Worm (Caenorhabditis elegans): ENCODE data around the gene aff-1.

The aff-1 gene

DNA sequence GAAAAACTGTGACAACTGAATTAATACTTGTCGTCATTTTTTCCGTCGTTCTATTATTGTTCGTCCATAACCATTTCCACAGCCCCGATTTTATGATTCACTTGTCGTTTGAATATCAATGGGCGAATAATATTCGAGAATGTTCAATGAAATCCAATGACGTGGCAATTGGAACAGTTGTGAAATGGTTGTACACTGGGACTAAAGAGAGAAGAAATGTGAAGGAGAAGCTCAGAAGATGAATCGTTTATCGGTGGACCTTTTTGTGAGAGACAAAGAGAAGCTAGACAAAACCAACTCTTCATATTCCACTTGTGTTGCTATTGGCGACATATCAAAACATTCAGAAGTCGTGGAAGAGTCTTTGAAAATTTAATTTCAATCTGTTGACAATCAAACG lies 7.3 kb upstream of the aff-1 start, which contains the start of gene clhm-1:
Gene clhm-1 (minus strand): TSS at position 207 of the 400 bp plus-strand sequence.
- TF ChIP-seq aly-2 (tag; optimal IDR thresholded peaks at IDR 0.05) (no peak), nhr-25 (tag; optimal IDR thresholded peaks at IDR 0.05) (no peak), mdl-1 (tag; optimal IDR thresholded peaks at IDR 0.05) (no peak), nfya-1 (tag; optimal IDR thresholded peaks at IDR 0.05; ENCODE audit: insufficient read depth) (peak; percentile 17), egl-27 (tag; optimal IDR thresholded peaks at IDR 0.05) (no peak)

DNA sequence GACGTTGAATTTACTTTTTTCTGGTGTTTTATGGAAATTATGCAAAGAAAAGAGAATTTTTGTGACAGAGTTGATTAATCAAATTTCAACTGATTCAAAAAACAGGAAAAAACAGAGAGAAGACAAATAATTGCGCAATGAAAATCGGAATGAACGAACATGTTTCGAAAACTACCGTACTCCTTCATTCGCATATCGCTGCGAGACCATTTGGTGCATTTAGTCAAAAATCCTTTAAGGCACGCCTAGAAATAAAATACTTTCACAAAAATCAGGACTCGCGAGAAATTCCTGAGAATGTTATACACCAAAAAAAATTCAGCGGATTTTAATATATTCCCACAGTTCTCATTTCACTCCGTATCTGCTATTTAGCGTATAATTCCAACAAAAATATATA lies 3.5 kb downstream of the aff-1 start:
- TF ChIP-seq unc-39 (tag; optimal IDR thresholded peaks at IDR 0.05) (no peak), R02D3.7 (tag; optimal IDR thresholded peaks at IDR 0.05) (no peak), egl-5 (tag; optimal IDR thresholded peaks at IDR 0.05) (no peak), ama-1 (optimal IDR thresholded peaks at IDR 0.05) (no peak), fos-1 (tag; optimal IDR thresholded peaks at IDR 0.05) (no peak)

DNA sequence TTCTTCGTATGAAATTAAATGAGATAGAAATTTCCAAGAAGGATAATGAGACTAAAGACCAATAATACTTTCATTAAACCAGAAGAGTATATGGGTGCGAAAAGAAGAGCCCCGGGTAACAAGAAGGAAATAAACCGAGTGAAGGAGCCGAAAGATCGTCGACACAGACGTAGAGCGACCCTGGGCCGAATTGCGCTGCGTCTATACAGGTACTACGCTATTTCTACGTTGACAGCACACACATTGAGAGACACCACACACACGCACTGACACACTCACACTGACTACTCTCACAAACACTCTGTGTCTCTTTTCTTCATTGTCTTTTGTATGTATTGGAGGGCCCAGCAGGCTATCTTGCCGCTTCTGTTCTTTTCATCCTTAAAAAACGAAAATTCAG lies 4.7 kb downstream of the aff-1 start:
- TF ChIP-seq elt-2 (tag; optimal IDR thresholded peaks at IDR 0.05): peak; percentile 32
- TF ChIP-seq nhr-76 (tag; optimal IDR thresholded peaks at IDR 0.05): no peak
- peak; percentile 66 for TF ChIP-seq pha-4 (tag; optimal IDR thresholded peaks at IDR 0.05)
- TF ChIP-seq jun-1 (tag; optimal IDR thresholded peaks at IDR 0.05): no peak
- peak; percentile 17 for TF ChIP-seq lin-39 (tag; optimal IDR thresholded peaks at IDR 0.05)
- TF ChIP-seq tbx-2 (tag; optimal IDR thresholded peaks at IDR 0.05): no peak
- peak; percentile 8 for TF ChIP-seq lin-15B (tag; optimal IDR thresholded peaks at IDR 0.05)
- TF ChIP-seq nhr-12 (tag; optimal IDR thresholded peaks at IDR 0.05): no peak
- TF ChIP-seq unc-62 (GFP tag; optimal IDR thresholded peaks at IDR 0.05): peak; percentile 10
- TF ChIP-seq egl-5 (tag; optimal IDR thresholded peaks at IDR 0.05): peak; percentile 73
- TF ChIP-seq mdl-1 (tag; optimal IDR thresholded peaks at IDR 0.05): no peak
- peak; percentile 83 for TF ChIP-seq hmg-11 (tag; optimal IDR thresholded peaks at IDR 0.05)
- peak; percentile 43 for TF ChIP-seq nfya-1 (tag; optimal IDR thresholded peaks at IDR 0.05; ENCODE audit: insufficient read depth)
- TF ChIP-seq snpc-4 (tag; optimal IDR thresholded peaks at IDR 0.05): peak; percentile 53
- TF ChIP-seq daf-12 (tag; optimal IDR thresholded peaks at IDR 0.05): no peak
- TF ChIP-seq nhr-28 (tag; optimal IDR thresholded peaks at IDR 0.05): no peak

- TF ChIP-seq snpc-4 (tag; optimal IDR thresholded peaks at IDR 0.05) (no peak), ceh-82 (tag; optimal IDR thresholded peaks at IDR 0.05) (no peak), skn-1 (tag; optimal IDR thresholded peaks at IDR 0.05) (no peak), sea-2 (GFP tag; optimal IDR thresholded peaks at IDR 0.05) (no peak), nhr-77 (tag; optimal IDR thresholded peaks at IDR 0.05) (no peak), mdl-1 (tag; optimal IDR thresholded peaks at IDR 0.05) (no peak), nhr-25 (tag; optimal IDR thresholded peaks at IDR 0.05) (no peak), ztf-4 (tag; optimal IDR thresholded peaks at IDR 0.05) (no peak), zag-1 (tag; optimal IDR thresholded peaks at IDR 0.05) (no peak), lin-15B (tag; optimal IDR thresholded peaks at IDR 0.05) (no peak), R02D3.7 (tag; optimal IDR thresholded peaks at IDR 0.05) (no peak), hmg-11 (tag; optimal IDR thresholded peaks at IDR 0.05) (no peak), nhr-237 (tag; optimal IDR thresholded peaks at IDR 0.05) (no peak), elt-3 (tag; optimal IDR thresholded peaks at IDR 0.05) (no peak), ceh-9 (tag; optimal IDR thresholded peaks at IDR 0.05) (no peak), tbx-2 (tag; optimal IDR thresholded peaks at IDR 0.05) (no peak), nhr-67 (tag; optimal IDR thresholded peaks at IDR 0.05) (no peak), ztf-11 (tag; optimal IDR thresholded peaks at IDR 0.05) (no peak), egl-5 (tag; optimal IDR thresholded peaks at IDR 0.05) (no peak)
These were observed 5.4 kb downstream of the aff-1 start, which contains the start of gene dnj-5 for ce11 chrII:6858201-6858600. Gene dnj-5, minus strand, starts transcription at chrII:6858301.

ce11 chrII:6853059-6853466 lies 10.5 kb downstream of the aff-1 start:
- TF ChIP-seq pha-4 (tag; optimal IDR thresholded peaks at IDR 0.05) (peak; percentile 58), pqm-1 (tag; optimal IDR thresholded peaks at IDR 0.05) (peak; percentile 31), ceh-82 (tag; optimal IDR thresholded peaks at IDR 0.05) (peak; percentile 5), egl-27 (tag; optimal IDR thresholded peaks at IDR 0.05) (peak; percentile 94), snpc-4 (tag; optimal IDR thresholded peaks at IDR 0.05) (peak; percentile 3), jun-1 (tag; optimal IDR thresholded peaks at IDR 0.05) (no peak), nhr-43 (tag; optimal IDR thresholded peaks at IDR 0.05; ENCODE audit: poor library complexity, severe bottlenecking) (peak; percentile 28), elt-2 (tag; optimal IDR thresholded peaks at IDR 0.05) (peak; percentile 46), unc-62 (GFP tag; optimal IDR thresholded peaks at IDR 0.05) (no peak), nhr-77 (tag; optimal IDR thresholded peaks at IDR 0.05) (no peak), ceh-9 (tag; optimal IDR thresholded peaks at IDR 0.05) (no peak), nhr-12 (tag; optimal IDR thresholded peaks at IDR 0.05) (no peak), lin-39 (tag; optimal IDR thresholded peaks at IDR 0.05) (peak; percentile 85), nhr-76 (tag; optimal IDR thresholded peaks at IDR 0.05) (no peak), daf-12 (tag; optimal IDR thresholded peaks at IDR 0.05) (no peak), skn-1 (tag; optimal IDR thresholded peaks at IDR 0.05) (peak; percentile 24), lsy-12 (tag; optimal IDR thresholded peaks at IDR 0.05) (peak; percentile 78), nhr-237 (tag; optimal IDR thresholded peaks at IDR 0.05) (no peak), ceh-28 (tag; optimal IDR thresholded peaks at IDR 0.05) (peak; percentile 20), lin-15B (tag; optimal IDR thresholded peaks at IDR 0.05) (peak; percentile 47), R02D3.7 (tag; optimal IDR thresholded peaks at IDR 0.05) (peak; percentile 12), tbx-2 (tag; optimal IDR thresholded peaks at IDR 0.05) (peak; percentile 36), egl-5 (tag; optimal IDR thresholded peaks at IDR 0.05) (peak; percentile 32), unc-39 (tag; optimal IDR thresholded peaks at IDR 0.05) (no peak), mdl-1 (tag; optimal IDR thresholded peaks at IDR 0.05) (no peak), ZK546.5 (tag; optimal IDR thresholded peaks at IDR 0.05) (no peak), elt-1 (tag; optimal IDR thresholded peaks at IDR 0.05) (no peak), ztf-11 (tag; optimal IDR thresholded peaks at IDR 0.05) (no peak), fkh-10 (GFP tag; optimal IDR thresholded peaks at IDR 0.05) (no peak), nhr-28 (tag; optimal IDR thresholded peaks at IDR 0.05) (no peak), fos-1 (tag; optimal IDR thresholded peaks at IDR 0.05) (no peak), hmg-11 (tag; optimal IDR thresholded peaks at IDR 0.05) (peak; percentile 78)

Data from whole organism, L3 larva.